Worm (Caenorhabditis elegans) whole organism, L2 larva: ENCODE data around the gene gnrr-3.

Experiments used
- C34F6.9 ChIP-seq: fragments of 150-350 bp; optimal IDR thresholded peaks from 2 replicates; lab custom pipeline; 2014; ENCODE audit warnings: missing biosample characterization, missing genetic modification characterization
- F13H6.1 ChIP-seq: sonication (generic microtip); optimal IDR thresholded peaks from 2 replicates; lab custom pipeline; 2016; ENCODE audit warnings: missing genetic modification characterization, missing compliant biosample characterization
- R02D3.7 ChIP-seq: fragments of 150-350 bp; optimal IDR thresholded peaks from 2 replicates; lab custom pipeline; 2014; ENCODE audit warnings: missing biosample characterization, missing genetic modification characterization
- Y55F3AM.14 ChIP-seq: fragments of 200-800 bp; sonication (Bioruptor generic); optimal IDR thresholded peaks from 2 replicates; lab custom pipeline; 2018; ENCODE audit warnings: mild to moderate bottlenecking, missing genetic modification characterization, missing compliant biosample characterization
- alr-1 ChIP-seq: fragments of 150-350 bp; optimal IDR thresholded peaks from 2 replicates; lab custom pipeline; 2014; ENCODE audit warnings: missing biosample characterization, missing genetic modification characterization
- aly-2 ChIP-seq: fragments of 150-350 bp; optimal IDR thresholded peaks from 2 replicates; lab custom pipeline; 2014; ENCODE audit warnings: missing biosample characterization, missing genetic modification characterization
- ama-1 ChIP-seq: fragments of 150-350 bp; optimal IDR thresholded peaks from 2 replicates; lab custom pipeline; 2018; ENCODE audit warnings: inconsistent platforms
- blmp-1 ChIP-seq: sonication (generic microtip); optimal IDR thresholded peaks from 2 replicates; lab custom pipeline; 2017; ENCODE audit warnings: missing genetic modification characterization, mild to moderate bottlenecking, missing compliant biosample characterization, antibody characterized with exemption, moderate library complexity; ENCODE audit not compliant: insufficient read depth
- ceh-16 ChIP-seq: fragments of 150-350 bp; optimal IDR thresholded peaks from 2 replicates; lab custom pipeline; 2014; ENCODE audit warnings: missing biosample characterization, missing genetic modification characterization
- crh-2 ChIP-seq: sonication (generic microtip); optimal IDR thresholded peaks from 2 replicates; lab custom pipeline; 2017; ENCODE audit warnings: missing biosample characterization, missing genetic modification characterization
- dmd-4 ChIP-seq: sonication (generic microtip); optimal IDR thresholded peaks from 2 replicates; lab custom pipeline; 2017; ENCODE audit warnings: missing biosample characterization, missing genetic modification characterization
- egl-27 ChIP-seq: sonication (generic microtip); optimal IDR thresholded peaks from 3 replicates; lab custom pipeline; 2017; ENCODE audit warnings: missing biosample characterization, missing genetic modification reagents, missing genetic modification characterization
- elt-3 ChIP-seq: sonication (generic microtip); optimal IDR thresholded peaks from 2 replicates; lab custom pipeline; 2017; ENCODE audit warnings: missing biosample characterization, missing genetic modification characterization
- fos-1 ChIP-seq: fragments of 150-350 bp; optimal IDR thresholded peaks from 2 replicates; lab custom pipeline; 2014; ENCODE audit warnings: missing biosample characterization, missing genetic modification characterization
- gmeb-1 ChIP-seq: fragments of 150-350 bp; optimal IDR thresholded peaks from 2 replicates; lab custom pipeline; 2014; ENCODE audit warnings: missing biosample characterization, missing genetic modification characterization
- lin-11 ChIP-seq: fragments of 150-350 bp; sonication (generic microtip); optimal IDR thresholded peaks from 2 replicates; lab custom pipeline; 2014; ENCODE audit warnings: missing biosample characterization, missing genetic modification characterization, inconsistent platforms, mixed read lengths
- lin-13 ChIP-seq: fragments of 150-350 bp; optimal IDR thresholded peaks from 2 replicates; lab custom pipeline; 2014; ENCODE audit warnings: missing biosample characterization, missing genetic modification reagents, missing genetic modification characterization
- lin-39 ChIP-seq: fragments of 150-350 bp; optimal IDR thresholded peaks from 2 replicates; lab custom pipeline; 2014; ENCODE audit warnings: missing biosample characterization, missing genetic modification reagents, missing genetic modification characterization
- lsy-2 ChIP-seq, 2 experiments: fragments of 150-350 bp in 1 of 2; sonication (generic microtip) in 1 of 2; optimal IDR thresholded peaks; 2 replicates each; lab custom pipeline; 2014 to 2017; ENCODE audit warnings: missing biosample characterization in 2 of 2, missing genetic modification characterization in 2 of 2
- mab-5 ChIP-seq: fragments of 150-350 bp; optimal IDR thresholded peaks from 2 replicates; lab custom pipeline; 2014; ENCODE audit warnings: missing biosample characterization, missing genetic modification characterization
- mbf-1 ChIP-seq: sonication (generic microtip); optimal IDR thresholded peaks from 2 replicates; lab custom pipeline; 2017; ENCODE audit warnings: missing biosample characterization, missing genetic modification characterization
- nhr-10 ChIP-seq: sonication (generic microtip); optimal IDR thresholded peaks from 2 replicates; lab custom pipeline; 2017; ENCODE audit warnings: missing biosample characterization, missing genetic modification characterization
- nhr-12 ChIP-seq: fragments of 150-350 bp; optimal IDR thresholded peaks from 2 replicates; lab custom pipeline; 2014; ENCODE audit warnings: missing biosample characterization, missing genetic modification characterization
- nhr-129 ChIP-seq: fragments of 150-350 bp; optimal IDR thresholded peaks from 2 replicates; lab custom pipeline; 2014; ENCODE audit warnings: missing biosample characterization, missing genetic modification characterization
- nhr-21 ChIP-seq: fragments of 150-350 bp; optimal IDR thresholded peaks from 2 replicates; lab custom pipeline; 2014; ENCODE audit warnings: missing biosample characterization, missing genetic modification characterization
- nhr-23 ChIP-seq: fragments of 150-350 bp; optimal IDR thresholded peaks from 2 replicates; lab custom pipeline; 2014; ENCODE audit warnings: missing biosample characterization, missing genetic modification reagents, missing genetic modification characterization
- nhr-237 ChIP-seq: fragments of 150-350 bp; optimal IDR thresholded peaks from 2 replicates; lab custom pipeline; 2014; ENCODE audit warnings: missing biosample characterization, missing genetic modification characterization
- nhr-25 ChIP-seq: fragments of 150-350 bp; sonication (generic microtip); optimal IDR thresholded peaks from 3 replicates; lab custom pipeline; 2014; ENCODE audit warnings: missing biosample characterization, missing genetic modification characterization
- nhr-6 ChIP-seq: fragments of 150-350 bp; optimal IDR thresholded peaks from 2 replicates; lab custom pipeline; 2014; ENCODE audit warnings: missing biosample characterization, missing genetic modification characterization
- peb-1 ChIP-seq: fragments of 150-350 bp; optimal IDR thresholded peaks from 2 replicates; lab custom pipeline; 2014; ENCODE audit warnings: missing biosample characterization, missing genetic modification characterization
- sem-4 ChIP-seq: fragments of 150-350 bp; optimal IDR thresholded peaks from 2 replicates; lab custom pipeline; 2014; ENCODE audit warnings: missing biosample characterization, missing genetic modification reagents, missing genetic modification characterization
- sma-9 ChIP-seq, 2 experiments: fragments of 150-350 bp in 1 of 2; sonication (generic microtip) in 1 of 2; optimal IDR thresholded peaks; 2 replicates each; lab custom pipeline; 2014 to 2016; ENCODE audit warnings: missing genetic modification characterization in 2 of 2, mild to moderate bottlenecking in 1 of 2, missing biosample characterization in 1 of 2, missing compliant biosample characterization in 1 of 2, missing genetic modification reagents in 1 of 2, moderate library complexity in 1 of 2
- snpc-4 ChIP-seq: fragments of 150-350 bp; optimal IDR thresholded peaks from 2 replicates; lab custom pipeline; 2014; ENCODE audit warnings: missing biosample characterization, missing genetic modification characterization
- unc-39 ChIP-seq: fragments of 150-350 bp; optimal IDR thresholded peaks from 2 replicates; lab custom pipeline; 2014; ENCODE audit warnings: missing biosample characterization, missing genetic modification characterization
- unc-55 ChIP-seq: fragments of 150-350 bp; sonication (generic microtip); optimal IDR thresholded peaks from 3 replicates; lab custom pipeline; 2014; ENCODE audit warnings: missing biosample characterization, missing genetic modification reagents, missing genetic modification characterization
- unc-62 ChIP-seq: fragments of 150-350 bp; optimal IDR thresholded peaks from 2 replicates; lab custom pipeline; 2014; ENCODE audit warnings: missing biosample characterization, missing genetic modification reagents, missing genetic modification characterization
- zag-1 ChIP-seq: fragments of 150-350 bp; optimal IDR thresholded peaks from 2 replicates; lab custom pipeline; 2014; ENCODE audit warnings: missing biosample characterization, missing genetic modification characterization
- ztf-1 ChIP-seq: fragments of 200-800 bp; sonication (Bioruptor generic); conservative IDR thresholded peaks from 2 replicates; pipeline ENCODE4 v1.3.6; 2022; ENCODE audit warnings: missing genetic modification characterization, missing compliant biosample characterization
- ztf-4 ChIP-seq: fragments of 150-350 bp; optimal IDR thresholded peaks from 2 replicates; lab custom pipeline; 2014; ENCODE audit warnings: missing biosample characterization, missing genetic modification characterization

Gene gnrr-3

ce11 chrX:10000635-10001034 is 48.6 kb upstream of the gnrr-3 start, which contains the start of gene F19C6.2:
F19C6.2 (plus strand) TSS chrX:10000935.
- TF ChIP-seq alr-1 (tag; lab: Kevin White, UChicago) (no peak), nhr-25 (tag; lab: Kevin White, UChicago) (no peak), unc-39 (tag; lab: Kevin White, UChicago) (no peak), mbf-1 (no peak), ztf-1 (GFP tag; lab: Robert Waterston, UW) (no peak), aly-2 (tag; lab: Kevin White, UChicago) (no peak), gmeb-1 (tag; lab: Kevin White, UChicago) (no peak), peb-1 (tag; lab: Kevin White, UChicago) (no peak), fos-1 (tag; lab: Kevin White, UChicago) (no peak), nhr-10 (tag; lab: Kevin White, UChicago) (no peak), crh-2 (no peak), ztf-4 (tag; lab: Kevin White, UChicago) (no peak), R02D3.7 (tag; lab: Kevin White, UChicago) (no peak), ceh-16 (tag; lab: Kevin White, UChicago) (no peak), blmp-1 (no peak), elt-3 (no peak), nhr-237 (tag; lab: Kevin White, UChicago) (no peak), unc-55 (GFP tag; lab: Kevin White, UChicago) (no peak), dmd-4 (tag; lab: Kevin White, UChicago) (no peak), snpc-4 (tag; lab: Kevin White, UChicago) (no peak)

ce11 chrX:10008664-10009063 is 40.6 kb upstream of the gnrr-3 start, which contains the start of gene F19C6.3:
F19C6.3 (minus strand) TSS chrX:10008764.
- TF ChIP-seq alr-1 (tag; lab: Kevin White, UChicago), result no peak

ce11 chrX:10009985-10010384 is 39.3 kb upstream of the gnrr-3 start:
- TF ChIP-seq sma-9 (GFP tag; optimal IDR thresholded peaks at IDR 0.05; lab: Kevin White, UChicago), result no peak
- no peak for TF ChIP-seq sma-9 (tag; optimal IDR thresholded peaks at IDR 0.05; lab: Kevin White, UChicago)
- TF ChIP-seq sem-4, result no peak
- no peak for TF ChIP-seq unc-39 (tag; lab: Kevin White, UChicago)
- no peak for TF ChIP-seq lin-11
- TF ChIP-seq unc-62, result no peak
- no peak for TF ChIP-seq lin-13 (GFP tag; lab: Kevin White, UChicago)
- no peak for TF ChIP-seq nhr-12
- no peak for TF ChIP-seq nhr-237 (tag; lab: Kevin White, UChicago)
- TF ChIP-seq R02D3.7 (tag; lab: Kevin White, UChicago), result no peak

ce11 chrX:10017975-10018654 is 31.1 kb upstream of the gnrr-3 start, which contains the start of gene F19C6.4:
F19C6.4 (minus strand) TSS chrX:10018025.
- peak; percentile 4 for TF ChIP-seq sma-9 (GFP tag; optimal IDR thresholded peaks at IDR 0.05; lab: Kevin White, UChicago)
- TF ChIP-seq sma-9 (tag; optimal IDR thresholded peaks at IDR 0.05; lab: Kevin White, UChicago), result no peak
- TF ChIP-seq unc-62, result no peak

ce11 chrX:10022016-10022415 is 27.2 kb upstream of the gnrr-3 start, which contains the start of gene F42G10.1:
F42G10.1 (minus strand) TSS chrX:10022166.
- TF ChIP-seq nhr-129 (tag; lab: Kevin White, UChicago), result peak; percentile 9
- no peak for TF ChIP-seq ztf-1 (GFP tag; lab: Robert Waterston, UW)
- TF ChIP-seq, all 48 proteins: peak for 1

ce11 chrX:10026347-10026746 is 22.9 kb upstream of the gnrr-3 start:
- peak; percentile 59 for TF ChIP-seq nhr-6 (tag; lab: Kevin White, UChicago)
- TF ChIP-seq unc-62, result no peak
- TF ChIP-seq ztf-1 (GFP tag; lab: Robert Waterston, UW), result no peak
- peak; percentile 43 for TF ChIP-seq nhr-25 (tag; lab: Kevin White, UChicago)
- TF ChIP-seq lin-11, result no peak
- TF ChIP-seq R02D3.7 (tag; lab: Kevin White, UChicago), result no peak
- peak; percentile 63 for TF ChIP-seq zag-1
- no peak for TF ChIP-seq egl-27 (tag; lab: Kevin White, UChicago)
- peak; percentile 13 for TF ChIP-seq lin-13 (GFP tag; lab: Kevin White, UChicago)
- TF ChIP-seq ama-1 (lab: Kevin White, UChicago), result no peak
- TF ChIP-seq Y55F3AM.14 (GFP tag; lab: Kevin White, UChicago), result no peak
- TF ChIP-seq dmd-4 (tag; lab: Kevin White, UChicago), result no peak
- TF ChIP-seq lin-39 (tag; lab: Kevin White, UChicago), result no peak
- peak; percentile 76 for TF ChIP-seq fos-1 (tag; lab: Kevin White, UChicago)
- peak in 1 of 2 experiments; percentile 51 for TF ChIP-seq lsy-2 (tag; optimal IDR thresholded peaks at IDR 0.05; lab: Kevin White, UChicago)
- no peak for TF ChIP-seq nhr-12
- TF ChIP-seq crh-2, result peak; percentile 67
- peak; percentile 51 for TF ChIP-seq mab-5 (tag; lab: Kevin White, UChicago)
- no peak for TF ChIP-seq gmeb-1 (tag; lab: Kevin White, UChicago)
- TF ChIP-seq F13H6.1 (tag; lab: Kevin White, UChicago), result peak; percentile 69
- TF ChIP-seq ceh-16 (tag; lab: Kevin White, UChicago), result peak; percentile 20
- peak; percentile 58 for TF ChIP-seq C34F6.9 (tag; lab: Kevin White, UChicago)
- peak; percentile 26 for TF ChIP-seq nhr-21
- TF ChIP-seq ztf-4 (tag; lab: Kevin White, UChicago), result no peak
- TF ChIP-seq blmp-1, result no peak
- no peak for TF ChIP-seq nhr-23 (tag; lab: Kevin White, UChicago)
- peak; percentile 46 for TF ChIP-seq unc-55 (GFP tag; lab: Kevin White, UChicago)
